Worm (Caenorhabditis elegans): Measurements from ENCODE around the gene C07A4.3.

C07A4.3 gene

DNA sequence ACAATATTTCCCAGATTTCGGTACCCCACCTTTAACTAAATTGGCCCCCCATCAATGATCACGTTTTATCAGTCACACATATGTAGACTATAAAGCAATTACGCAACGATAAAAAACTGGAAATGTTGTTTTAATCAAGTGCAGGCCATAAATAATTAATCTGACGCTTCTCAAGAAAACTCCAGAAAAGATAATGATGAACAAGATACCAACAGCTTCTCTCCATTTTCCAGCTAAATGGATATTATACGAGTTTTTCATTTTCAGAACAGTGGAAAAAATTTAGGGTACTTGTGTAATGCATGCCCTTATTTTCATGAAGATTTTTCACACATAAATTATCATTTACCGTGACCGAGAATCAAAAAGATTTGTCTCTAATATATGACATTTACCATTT lies 41.6 kb downstream of the C07A4.3 start:
- no peak for TF ChIP-seq F57A8.1 (GFP tag; optimal IDR thresholded peaks at IDR 0.05)
- peak; percentile 36 for TF ChIP-seq nhr-80 (tag; optimal IDR thresholded peaks at IDR 0.05)

DNA sequence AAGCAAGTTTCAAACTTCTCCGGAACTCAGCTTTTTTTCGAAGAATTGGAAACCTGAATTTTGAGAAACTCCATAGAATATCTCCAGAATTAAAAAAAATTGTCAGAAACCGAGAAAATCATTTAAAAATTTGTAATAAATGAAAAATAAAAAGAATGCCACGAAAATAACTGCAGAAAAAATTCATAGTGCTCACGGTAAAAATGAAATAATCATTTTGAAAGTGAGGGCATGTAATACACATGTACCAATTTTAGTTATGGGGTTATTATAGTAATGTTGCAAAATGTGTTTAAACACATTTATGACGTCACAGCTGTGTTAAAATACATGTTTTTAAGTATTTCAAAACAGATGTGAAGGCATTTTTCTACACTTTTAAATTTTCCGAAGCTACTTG lies 42.1 kb downstream of the C07A4.3 start:
- no peak for TF ChIP-seq nhr-179 (tag; optimal IDR thresholded peaks at IDR 0.05)
- TF ChIP-seq lin-26 (GFP tag; IDR thresholded peaks at IDR 0.05), result no peak
- no peak for TF ChIP-seq attf-6 (GFP tag; IDR thresholded peaks at IDR 0.05)
- TF ChIP-seq mes-4 (tag; optimal IDR thresholded peaks at IDR 0.05), result no peak
- no peak for TF ChIP-seq egl-18 (GFP tag; IDR thresholded peaks at IDR 0.05)

DNA sequence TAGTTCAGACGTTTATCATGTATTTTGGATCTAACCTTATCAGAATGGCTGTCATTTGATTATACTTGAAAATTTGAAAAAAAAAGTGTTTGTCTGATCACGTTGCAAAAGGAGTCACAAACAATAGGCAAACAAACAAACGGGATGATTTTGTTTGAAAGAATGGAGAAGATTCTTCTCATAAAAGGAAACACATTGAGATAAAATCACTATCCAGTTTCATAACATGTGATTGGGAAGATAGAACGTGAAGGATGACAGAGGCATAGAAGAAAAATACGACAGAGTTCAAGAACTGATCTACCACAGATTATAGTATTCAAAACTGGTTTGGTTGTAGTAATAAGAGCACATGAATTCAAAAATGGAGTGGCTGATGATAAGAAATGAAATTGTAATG lies 44.0 kb downstream of the C07A4.3 start, which contains the start of gene F44A6.5:
Gene F44A6.5, minus strand, starts transcription at position 151 of the 400 bp plus-strand sequence.
- no peak for TF ChIP-seq somi-1 (GFP tag; optimal IDR thresholded peaks at IDR 0.05)
- no peak for TF ChIP-seq lin-54 (GFP tag; optimal IDR thresholded peaks at IDR 0.05)
- TF ChIP-seq B0019.2 (GFP tag; conservative IDR thresholded peaks at IDR 0.05), result no peak
- no peak for TF ChIP-seq F39B2.1 (GFP tag; IDR thresholded peaks at IDR 0.05)
- no peak for TF ChIP-seq hrde-1 (tag; optimal IDR thresholded peaks at IDR 0.05; ENCODE audit: borderline replicate concordance)
- TF ChIP-seq zfh-2 (GFP tag; conservative IDR thresholded peaks at IDR 0.05), result no peak
- TF ChIP-seq F33H1.4 (GFP tag; IDR thresholded peaks at IDR 0.05), result no peak
- no peak for TF ChIP-seq snpc-4 (GFP tag; optimal IDR thresholded peaks at IDR 0.05)
- TF ChIP-seq snpc-4 (tag; optimal IDR thresholded peaks at IDR 0.05), result no peak
- peak; percentile 19 for TF ChIP-seq ztf-26 (tag; optimal IDR thresholded peaks at IDR 0.05)
- no peak for TF ChIP-seq cebp-1 (GFP tag; IDR thresholded peaks at IDR 0.05)
- peak; percentile 4 for TF ChIP-seq cebp-1 (tag; optimal IDR thresholded peaks at IDR 0.05)
- no peak for TF ChIP-seq rcor-1 (GFP tag; IDR thresholded peaks at IDR 0.05)
- TF ChIP-seq him-1 (tag; optimal IDR thresholded peaks at IDR 0.05), result no peak
- no peak for TF ChIP-seq B0035.1 (tag; optimal IDR thresholded peaks at IDR 0.05)
- peak; percentile 53 for TF ChIP-seq nhr-80 (tag; optimal IDR thresholded peaks at IDR 0.05)
- no peak for TF ChIP-seq nfyb-1 (GFP tag; IDR thresholded peaks at IDR 0.05)
- TF ChIP-seq hlh-26 (GFP tag; conservative IDR thresholded peaks at IDR 0.05), result no peak
- TF ChIP-seq nfya-2 (GFP tag; IDR thresholded peaks at IDR 0.05), result no peak
- no peak for TF ChIP-seq ceh-100 (GFP tag; IDR thresholded peaks at IDR 0.05)
- TF ChIP-seq ztf-6 (GFP tag; IDR thresholded peaks at IDR 0.05), result no peak
- TF ChIP-seq snpc-3.4 (tag; optimal IDR thresholded peaks at IDR 0.05), result no peak
- no peak for TF ChIP-seq F57A8.1 (GFP tag; optimal IDR thresholded peaks at IDR 0.05)
- TF ChIP-seq tbp1 (GFP tag; optimal IDR thresholded peaks at IDR 0.05), result peak; percentile 2
- no peak for TF ChIP-seq unc-130 (GFP tag; optimal IDR thresholded peaks at IDR 0.05)
- TF ChIP-seq F23B12.7 (tag; optimal IDR thresholded peaks at IDR 0.05; ENCODE audit: insufficient read depth), result peak; percentile 2
- no peak for TF ChIP-seq hmg-1.2 (GFP tag; IDR thresholded peaks at IDR 0.05)
- no peak for TF ChIP-seq ztf-28 (GFP tag; IDR thresholded peaks at IDR 0.05)
- TF ChIP-seq B0261.1 (tag; optimal IDR thresholded peaks at IDR 0.05), result no peak
- no peak for TF ChIP-seq let-526 (GFP tag; IDR thresholded peaks at IDR 0.05)
- no peak for TF ChIP-seq ekl-4 (GFP tag; IDR thresholded peaks at IDR 0.05)
- no peak for TF ChIP-seq xnd-1 (tag; optimal IDR thresholded peaks at IDR 0.05)
- TF ChIP-seq fkh-3 (tag; optimal IDR thresholded peaks at IDR 0.05), result no peak
- peak; percentile 42 for TF ChIP-seq lin-40 (tag; optimal IDR thresholded peaks at IDR 0.05)
